Worm (Caenorhabditis elegans) whole organism, L1 larva: ENCODE measurements around the gene Y45F3A.5.

ENCODE experiments used
- ama-1 ChIP-seq: fragments of 150-350 bp; optimal IDR thresholded peaks from 2 replicates; lab custom pipeline; 2014
- ceh-63 ChIP-seq: fragments of 200-800 bp; sonication (Bioruptor generic); optimal IDR thresholded peaks from 2 replicates; lab custom pipeline; 2018; ENCODE audit warnings: mild to moderate bottlenecking, missing genetic modification characterization, missing compliant biosample characterization
- lin-15B ChIP-seq: fragments of 150-350 bp; sonication (generic microtip); optimal IDR thresholded peaks from 3 replicates; lab custom pipeline; 2014; ENCODE audit warnings: missing biosample characterization, missing genetic modification characterization
- mef-2 ChIP-seq: fragments of 150-350 bp; optimal IDR thresholded peaks from 2 replicates; lab custom pipeline; 2014; ENCODE audit warnings: missing biosample characterization, missing genetic modification characterization
- nhr-76 ChIP-seq: sonication (generic microtip); optimal IDR thresholded peaks from 2 replicates; lab custom pipeline; 2017; ENCODE audit warnings: missing biosample characterization, missing genetic modification characterization
- snpc-4 ChIP-seq: fragments of 150-350 bp; optimal IDR thresholded peaks from 2 replicates; lab custom pipeline; 2014; ENCODE audit warnings: missing biosample characterization, missing genetic modification characterization
- unc-130 ChIP-seq: fragments of 150-350 bp; optimal IDR thresholded peaks from 2 replicates; lab custom pipeline; 2017; ENCODE audit warnings: missing biosample characterization, missing genetic modification characterization, inconsistent platforms
- unc-86 ChIP-seq: sonication (generic microtip); optimal IDR thresholded peaks from 2 replicates; lab custom pipeline; 2016; ENCODE audit warnings: missing genetic modification characterization, missing compliant biosample characterization
- ztf-11 ChIP-seq, 2 experiments: sonication (generic microtip); optimal IDR thresholded peaks; 2 replicates each; lab custom pipeline; 2016 to 2017; ENCODE audit warnings: missing genetic modification characterization in 2 of 2, missing biosample characterization in 1 of 2, missing compliant biosample characterization in 1 of 2

ce11 chrIII:10600138-10600626 is 14.0 kb upstream of the Y45F3A.5 start, which contains the start of gene epg-6:
- no peak for TF ChIP-seq unc-86 (tag; lab: Kevin White, UChicago)
- no peak for TF ChIP-seq ceh-63
- TF ChIP-seq unc-130 (tag; lab: Kevin White, UChicago), result no peak
- no peak for TF ChIP-seq snpc-4 (tag; lab: Kevin White, UChicago)
- TF ChIP-seq nhr-76 (tag; lab: Kevin White, UChicago), result no peak
- TF ChIP-seq ama-1 (lab: Kevin White, UChicago), result no peak
- TF ChIP-seq mef-2 (tag; lab: Kevin White, UChicago), result no peak
- TF ChIP-seq lin-15B, result no peak
- TF ChIP-seq ztf-11 (tag; optimal IDR thresholded peaks at IDR 0.05; lab: Kevin White, UChicago), result no peak
